Fruit fly (Drosophila melanogaster): Measurements from ENCODE around the gene Chchd2.

DNA sequence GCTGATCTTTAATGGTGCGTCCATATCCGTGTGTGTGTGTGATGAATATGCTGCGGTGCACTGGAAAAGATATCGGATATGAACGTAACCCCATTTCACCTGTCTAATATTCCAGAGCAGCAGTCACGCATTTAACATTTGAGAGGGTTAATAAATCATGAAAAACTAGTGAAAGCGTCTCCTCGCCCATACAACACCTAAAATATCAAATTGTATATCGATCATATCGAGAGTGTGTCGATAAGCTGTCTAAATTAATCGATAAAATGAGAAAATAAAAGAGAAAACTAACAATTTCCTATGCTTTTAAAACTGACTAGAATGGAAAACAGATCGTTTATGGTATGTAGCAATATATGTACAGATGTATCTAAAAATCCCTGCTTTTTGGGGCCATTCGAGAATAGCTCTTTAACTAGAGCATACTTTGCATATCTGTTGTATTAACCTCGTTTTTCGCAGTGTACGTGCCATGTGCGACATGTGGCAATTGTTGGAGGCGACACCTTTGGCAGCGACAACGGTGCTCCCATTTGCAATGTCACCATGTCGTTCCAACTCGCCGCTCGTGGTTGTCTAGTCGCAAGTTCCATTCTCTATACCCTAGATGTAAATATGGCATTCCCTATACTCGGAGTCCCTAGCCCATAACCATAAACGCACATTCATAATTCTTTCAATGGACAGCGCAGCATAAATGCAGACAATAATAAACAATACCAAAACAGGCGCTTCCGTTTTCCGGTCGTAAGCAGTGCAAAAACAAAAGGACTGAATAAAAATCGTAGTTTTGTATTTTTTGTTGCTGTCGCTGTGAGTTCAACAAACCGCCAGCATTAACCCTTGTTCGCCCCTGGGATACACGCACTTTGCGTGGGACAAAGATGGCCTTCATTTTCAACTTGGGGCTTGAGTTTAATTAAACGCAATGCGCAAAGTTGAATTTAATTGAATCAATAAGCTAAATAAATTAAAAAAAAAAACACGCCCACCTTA, 36.5 kb upstream of the Chchd2 start:
- TF ChIP-seq foxo (GFP tag; optimal IDR thresholded peaks at IDR 0.05) (no peak), Hr83 (GFP tag; optimal IDR thresholded peaks at IDR 0.05; ENCODE audit: poor library complexity, severe bottlenecking) (no peak), tai (GFP tag; optimal IDR thresholded peaks at IDR 0.05) (no peak), CG32264 (GFP tag; optimal IDR thresholded peaks at IDR 0.05) (no peak), fru (GFP tag; optimal IDR thresholded peaks at IDR 0.05) (no peak), h (GFP tag; optimal IDR thresholded peaks at IDR 0.05) (no peak), br (GFP tag; optimal IDR thresholded peaks at IDR 0.05) (no peak), pan (optimal IDR thresholded peaks at IDR 0.05) (no peak), jim (GFP tag; optimal IDR thresholded peaks at IDR 0.05) (no peak), CG9705 (GFP tag; optimal IDR thresholded peaks at IDR 0.05) (no peak), Dif (GFP tag; optimal IDR thresholded peaks at IDR 0.05; ENCODE audit: partially characterized antibody) (no peak), Abd-B (GFP tag; optimal IDR thresholded peaks at IDR 0.05) (no peak), sage (GFP tag; optimal IDR thresholded peaks at IDR 0.05) (no peak), N (GFP tag; optimal IDR thresholded peaks at IDR 0.05) (no peak)

Measured in whole organism, wandering third instar larva.